Worm (Caenorhabditis elegans) whole organism, L4 larva: ENCODE data around the gene T27D12.1.

Experiments
- lin-1 ChIP-seq: fragments of 200-800 bp; sonication (Bioruptor generic); IDR thresholded peaks from 2 replicates; pipeline ENCODE4 v1.3.6; 2022; ENCODE audit warnings: missing genetic modification reagents, missing genetic modification characterization, missing compliant biosample characterization
- nhr-11 ChIP-seq: fragments of 150-350 bp; optimal IDR thresholded peaks from 2 replicates; lab custom pipeline; 2014; ENCODE audit warnings: missing biosample characterization, missing genetic modification characterization
- ztf-11 ChIP-seq: fragments of 150-350 bp; optimal IDR thresholded peaks from 2 replicates; lab custom pipeline; 2014; ENCODE audit warnings: missing biosample characterization, missing genetic modification characterization

ce11 chrII:11868893-11869292, 26.5 kb downstream of the T27D12.1 start:
- TF ChIP-seq ztf-11 (no peak), lin-1 (GFP tag; lab: Robert Waterston, UW) (no peak), nhr-11 (tag; lab: Kevin White, UChicago) (no peak)
